Worm (Caenorhabditis elegans): ENCODE data around the gene C07E3.9.

DNA sequence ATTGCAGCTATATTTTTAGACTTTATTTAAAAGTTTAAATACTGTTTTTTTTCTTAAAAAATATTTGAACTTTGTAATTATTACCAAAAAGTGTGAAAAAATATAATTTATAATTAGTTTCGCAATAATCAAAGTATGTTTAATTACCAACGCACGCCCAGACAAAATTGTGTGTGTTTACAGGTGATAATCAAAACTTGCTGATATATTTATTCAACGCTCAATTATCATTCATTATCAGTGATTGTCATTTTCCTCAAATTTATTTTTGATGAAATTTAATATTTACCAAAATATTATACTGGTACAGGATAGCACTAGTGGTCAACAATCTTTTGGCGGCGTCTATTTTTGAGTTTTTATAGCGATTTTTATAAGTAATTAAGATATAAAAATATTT is 22.5 kb downstream of the C07E3.9 start:
- TF ChIP-seq hmg-1.1 (GFP tag; IDR thresholded peaks at IDR 0.05), result no peak
- TF ChIP-seq hlh-30 (tag; optimal IDR thresholded peaks at IDR 0.05; ENCODE audit: insufficient read depth), result no peak
- no peak for TF ChIP-seq mxl-3 (GFP tag; optimal IDR thresholded peaks at IDR 0.05)
- TF ChIP-seq lin-29 (GFP tag; IDR thresholded peaks at IDR 0.05), result no peak
- TF ChIP-seq mdt-29 (GFP tag; IDR thresholded peaks at IDR 0.05), result no peak
- no peak for TF ChIP-seq daf-8 (GFP tag; IDR thresholded peaks at IDR 0.05)
- TF ChIP-seq pha-4 (GFP tag; IDR thresholded peaks at IDR 0.05), result no peak
- TF ChIP-seq pha-4 (tag; optimal IDR thresholded peaks at IDR 0.05), result no peak
- no peak for TF ChIP-seq fos-1 (tag; optimal IDR thresholded peaks at IDR 0.05)
- no peak for TF ChIP-seq attf-4 (tag; optimal IDR thresholded peaks at IDR 0.05)
- no peak for TF ChIP-seq lin-15B (tag; optimal IDR thresholded peaks at IDR 0.05)
